Worm (Caenorhabditis elegans) whole organism, L2 larva: ENCODE results near the gene H10E21.5.

Experiments used
- blmp-1 ChIP-seq: sonication (generic microtip); optimal IDR thresholded peaks from 2 replicates; lab custom pipeline; 2017; ENCODE audit warnings: missing genetic modification characterization, mild to moderate bottlenecking, missing compliant biosample characterization, antibody characterized with exemption, moderate library complexity; ENCODE audit not compliant: insufficient read depth
- lin-13 ChIP-seq: fragments of 150-350 bp; optimal IDR thresholded peaks from 2 replicates; lab custom pipeline; 2014; ENCODE audit warnings: missing biosample characterization, missing genetic modification reagents, missing genetic modification characterization
- nhr-11 ChIP-seq: fragments of 150-350 bp; optimal IDR thresholded peaks from 2 replicates; lab custom pipeline; 2014; ENCODE audit warnings: missing biosample characterization, missing genetic modification characterization
- unc-55 ChIP-seq: fragments of 150-350 bp; sonication (generic microtip); optimal IDR thresholded peaks from 3 replicates; lab custom pipeline; 2014; ENCODE audit warnings: missing biosample characterization, missing genetic modification reagents, missing genetic modification characterization

ce11 chrIII:19509-19908 is 4.3 kb downstream of the H10E21.5 start, which contains the start of gene H10E21.4:
- no peak for TF ChIP-seq lin-13 (GFP tag; lab: Kevin White, UChicago)
- no peak for TF ChIP-seq nhr-11 (tag; lab: Kevin White, UChicago)
- TF ChIP-seq blmp-1 (tag; lab: Kevin White, UChicago), result no peak
- TF ChIP-seq unc-55 (GFP tag; lab: Kevin White, UChicago), result no peak
